Worm (Caenorhabditis elegans) whole organism, late embryonic: ENCODE data around the gene nas-3.

Source experiments
- C08G9.2 ChIP-seq: sonication (generic microtip); optimal IDR thresholded peaks from 2 replicates; lab custom pipeline; 2016; ENCODE audit warnings: mild to moderate bottlenecking, missing genetic modification characterization, moderate library complexity, missing compliant biosample characterization
- ama-1 ChIP-seq: fragments of 150-350 bp; optimal IDR thresholded peaks from 2 replicates; lab custom pipeline; 2014
- ceh-45 ChIP-seq: fragments of 200-800 bp; sonication (Bioruptor generic); IDR thresholded peaks from 2 replicates; pipeline ENCODE4 v1.3.6; 2022; ENCODE audit warnings: missing genetic modification reagents, missing genetic modification characterization, missing compliant biosample characterization
- sdc-2 ChIP-seq: sonication (generic microtip); optimal IDR thresholded peaks from 2 replicates; lab custom pipeline; 2016; ENCODE audit warnings: missing genotype, missing genetic modification characterization, missing compliant biosample characterization

DNA sequence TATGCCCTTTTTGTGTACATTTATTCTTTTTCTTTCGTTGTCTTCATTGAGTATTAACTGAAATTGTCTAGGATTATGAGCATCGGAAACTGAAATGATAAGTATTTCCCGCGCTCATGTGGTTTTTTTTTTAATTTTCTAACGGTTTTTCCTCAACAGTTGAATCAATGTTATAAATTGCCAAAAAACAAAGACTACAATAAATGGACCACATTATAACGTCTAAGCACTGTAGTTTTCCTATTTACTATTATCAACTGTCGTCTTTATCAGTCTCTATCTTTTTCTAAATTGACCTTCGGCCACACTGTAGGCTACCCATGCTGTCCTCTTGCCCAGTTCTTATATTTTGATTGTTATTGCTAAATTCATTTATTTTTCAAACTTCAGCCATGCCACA lies 29.8 kb downstream of the nas-3 start, which contains the start of gene acs-14:
- TF ChIP-seq ama-1 (lab: Kevin White, UChicago) (no peak), ceh-45 (GFP tag; lab: Robert Waterston, UW) (no peak), C08G9.2 (tag; lab: Kevin White, UChicago) (no peak), sdc-2 (no peak)
